Fruit fly (Drosophila melanogaster) S2 (cell line): Measurements from ENCODE around the gene CG32544.

Experiments used
- CG8478 ChIP-seq: fragments of >200 bp; optimal IDR thresholded peaks from 2 replicates; lab custom pipeline; 2018
- CTCF ChIP-seq, 2 experiments: fragments of >200 bp; optimal IDR thresholded peaks; 2 replicates each; lab custom pipeline; 2018

DNA sequence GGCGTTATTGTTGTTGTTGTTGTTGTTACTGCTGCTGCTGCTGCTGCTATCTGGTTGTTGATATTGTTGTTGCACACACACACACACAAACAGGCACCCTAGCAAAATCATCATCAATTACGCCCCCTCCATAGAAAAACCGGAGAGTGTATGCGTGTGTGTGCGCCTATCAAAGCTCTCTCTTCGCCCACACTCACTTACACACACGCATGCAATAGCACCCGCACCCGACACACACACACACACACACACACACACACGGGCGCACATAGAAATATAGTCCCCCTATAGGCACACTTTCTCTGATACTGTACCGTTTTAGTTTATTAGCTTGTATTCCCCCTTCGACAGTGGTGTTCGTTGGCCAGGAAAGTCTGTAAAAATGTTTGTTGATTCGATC, 45.7 kb upstream of the CG32544 start:
- TF ChIP-seq CG8478 (lab: Kevin White, UChicago), result no peak
- TF ChIP-seq CTCF (optimal IDR thresholded peaks at IDR 0.05; lab: Kevin White, UChicago), result no peak
